Fruit fly (Drosophila melanogaster) whole organism, prepupa: Measurements from ENCODE around the gene ras.

ENCODE experiments used
- Blimp-1 ChIP-seq: fragments of 200-800 bp; sonication (Bioruptor generic); optimal IDR thresholded peaks from 3 replicates; lab custom pipeline; 2017; ENCODE audit warnings: missing biosample characterization, missing genetic modification characterization, mild to moderate bottlenecking, moderate library complexity, missing genetic modification reagents
- CG10631 ChIP-seq: fragments of 200-800 bp; sonication (Bioruptor generic); optimal IDR thresholded peaks from 2 replicates; lab custom pipeline; 2016; ENCODE audit warnings: missing biosample characterization, missing genetic modification characterization
- CG11294 ChIP-seq: fragments of 200-800 bp; sonication (Bioruptor generic); IDR thresholded peaks from 2 replicates; pipeline ENCODE4 v1.3.6; 2022; ENCODE audit warnings: missing biosample characterization, missing genetic modification characterization
- CG11902 ChIP-seq: fragments of 200-800 bp; sonication (Bioruptor generic); optimal IDR thresholded peaks from 3 replicates; lab custom pipeline; 2016; ENCODE audit warnings: missing biosample characterization, missing genetic modification characterization
- CG1621 ChIP-seq: fragments of 200-800 bp; sonication (Bioruptor generic); optimal IDR thresholded peaks from 3 replicates; lab custom pipeline; 2018; ENCODE audit warnings: missing biosample characterization, mild to moderate bottlenecking, missing genetic modification characterization
- CG16779 ChIP-seq: fragments of 200-800 bp; sonication (Bioruptor generic); optimal IDR thresholded peaks from 3 replicates; lab custom pipeline; 2017; ENCODE audit warnings: missing biosample characterization, mild to moderate bottlenecking, missing genetic modification characterization
- CG31627 ChIP-seq: fragments of 200-800 bp; sonication (Bioruptor generic); optimal IDR thresholded peaks from 3 replicates; lab custom pipeline; 2016; ENCODE audit warnings: missing biosample characterization, missing genetic modification characterization
- CG32006 ChIP-seq: fragments of 200-800 bp; sonication (Bioruptor generic); optimal IDR thresholded peaks from 3 replicates; lab custom pipeline; 2017; ENCODE audit warnings: missing biosample characterization, mild to moderate bottlenecking, missing genetic modification characterization
- CG34406 ChIP-seq: fragments of 200-800 bp; sonication (Bioruptor generic); optimal IDR thresholded peaks from 3 replicates; lab custom pipeline; 2016; ENCODE audit warnings: missing biosample characterization, missing genetic modification characterization
- CG3919 ChIP-seq: fragments of 200-800 bp; sonication (Bioruptor generic); optimal IDR thresholded peaks from 3 replicates; lab custom pipeline; 2016; ENCODE audit warnings: missing biosample characterization, missing genetic modification characterization
- CG6163 ChIP-seq: fragments of 200-800 bp; sonication (Bioruptor generic); IDR thresholded peaks from 3 replicates; pipeline ENCODE4 v1.3.6; 2022; ENCODE audit warnings: missing biosample characterization, missing genetic modification characterization
- CG6276 ChIP-seq: fragments of 200-800 bp; sonication (Bioruptor generic); optimal IDR thresholded peaks from 2 replicates; lab custom pipeline; 2017; ENCODE audit warnings: missing biosample characterization, mild to moderate bottlenecking, missing genetic modification characterization
- CG6792 ChIP-seq: fragments of 200-800 bp; sonication (Bioruptor generic); optimal IDR thresholded peaks from 3 replicates; lab custom pipeline; 2016; ENCODE audit warnings: missing biosample characterization, missing genetic modification characterization
- CG6854 ChIP-seq: fragments of 200-800 bp; sonication (Bioruptor generic); optimal IDR thresholded peaks from 2 replicates; lab custom pipeline; 2017; ENCODE audit warnings: missing biosample characterization, mild to moderate bottlenecking, missing genetic modification characterization
- CG7368 ChIP-seq: fragments of 200-800 bp; sonication (Bioruptor generic); optimal IDR thresholded peaks from 3 replicates; lab custom pipeline; 2016; ENCODE audit warnings: missing biosample characterization, missing genetic modification characterization
- CG8119 ChIP-seq: fragments of 200-800 bp; sonication (Bioruptor generic); IDR thresholded peaks from 3 replicates; pipeline ENCODE4 v1.3.6; 2022; ENCODE audit warnings: missing biosample characterization, missing genetic modification characterization
- CG8319 ChIP-seq: fragments of 200-800 bp; sonication (Bioruptor generic); optimal IDR thresholded peaks from 3 replicates; lab custom pipeline; 2016; ENCODE audit warnings: missing biosample characterization, missing genetic modification characterization
- CG8632 ChIP-seq: fragments of 200-800 bp; sonication (Bioruptor generic); optimal IDR thresholded peaks from 3 replicates; lab custom pipeline; 2016; ENCODE audit warnings: missing biosample characterization, missing genetic modification characterization
- CG9139 ChIP-seq: fragments of 200-800 bp; sonication (Bioruptor generic); optimal IDR thresholded peaks from 3 replicates; lab custom pipeline; 2017; ENCODE audit warnings: missing biosample characterization, mild to moderate bottlenecking, missing genetic modification characterization
- Eip75B ChIP-seq: fragments of 200-800 bp; sonication (Bioruptor generic); optimal IDR thresholded peaks from 3 replicates; lab custom pipeline; 2016; ENCODE audit warnings: missing biosample characterization, missing genetic modification characterization
- Eip78C ChIP-seq: fragments of 200-800 bp; sonication (Bioruptor generic); peaks from one replicate; lab custom pipeline; 2016; ENCODE audit warnings: missing biosample characterization, missing genetic modification characterization
- Eip93F ChIP-seq: fragments of 200-800 bp; sonication (Bioruptor generic); optimal IDR thresholded peaks from 2 replicates; lab custom pipeline; 2016; ENCODE audit warnings: missing biosample characterization, mild to moderate bottlenecking, missing genetic modification characterization
- Ets21C ChIP-seq: fragments of 200-800 bp; sonication (Bioruptor generic); optimal IDR thresholded peaks from 3 replicates; lab custom pipeline; 2016; ENCODE audit warnings: missing biosample characterization, missing genetic modification characterization
- Ets96B ChIP-seq: fragments of 200-800 bp; optimal IDR thresholded peaks from 2 replicates; lab custom pipeline; 2019; ENCODE audit warnings: missing biosample characterization, mild to moderate bottlenecking, missing genetic modification characterization, moderate library complexity
- Gug ChIP-seq: fragments of 200-800 bp; sonication (Bioruptor generic); IDR thresholded peaks from 2 replicates; pipeline ENCODE4 v1.3.6; 2022; ENCODE audit warnings: missing biosample characterization, missing genetic modification characterization
- Hr38 ChIP-seq: sonication (Bioruptor generic); optimal IDR thresholded peaks from 2 replicates; lab custom pipeline; 2016; ENCODE audit warnings: missing biosample characterization, missing genetic modification characterization
- Hr39 ChIP-seq: fragments of 200-800 bp; sonication (Bioruptor generic); optimal IDR thresholded peaks from 2 replicates; lab custom pipeline; 2016; ENCODE audit warnings: missing biosample characterization, missing genetic modification characterization
- Lpt ChIP-seq: fragments of 200-800 bp; sonication (Bioruptor generic); optimal IDR thresholded peaks from 3 replicates; lab custom pipeline; 2016; ENCODE audit warnings: missing biosample characterization, missing genetic modification characterization
- Met ChIP-seq: fragments of 200-800 bp; sonication (Bioruptor generic); optimal IDR thresholded peaks from 3 replicates; lab custom pipeline; 2016; ENCODE audit warnings: missing biosample characterization, missing genetic modification characterization
- Smox ChIP-seq: fragments of 200-800 bp; sonication (Bioruptor generic); optimal IDR thresholded peaks from 3 replicates; lab custom pipeline; 2016; ENCODE audit warnings: missing biosample characterization, missing genetic modification characterization
- Sox102F ChIP-seq: fragments of 200-800 bp; sonication (Bioruptor generic); optimal IDR thresholded peaks from 2 replicates; lab custom pipeline; 2016; ENCODE audit warnings: missing biosample characterization, mild to moderate bottlenecking, missing genetic modification characterization
- Sox15 ChIP-seq: fragments of 200-800 bp; sonication (Bioruptor generic); optimal IDR thresholded peaks from 3 replicates; lab custom pipeline; 2016; ENCODE audit warnings: missing biosample characterization, missing genetic modification characterization
- cyc ChIP-seq: fragments of 200-800 bp; sonication (Bioruptor generic); optimal IDR thresholded peaks from 3 replicates; lab custom pipeline; 2016; ENCODE audit warnings: missing biosample characterization, missing genetic modification characterization
- dsx ChIP-seq: fragments of 200-800 bp; optimal IDR thresholded peaks from 3 replicates; lab custom pipeline; 2019; ENCODE audit warnings: missing biosample characterization, mild to moderate bottlenecking, missing genetic modification characterization, moderate library complexity; ENCODE audit not compliant: poor library complexity, severe bottlenecking
- eg ChIP-seq: fragments of 200-800 bp; sonication (Bioruptor generic); IDR thresholded peaks from 3 replicates; pipeline ENCODE4 v1.3.6; 2022; ENCODE audit warnings: missing biosample characterization, missing genetic modification characterization
- esn ChIP-seq: fragments of 200-800 bp; sonication (Bioruptor generic); optimal IDR thresholded peaks from 2 replicates; lab custom pipeline; 2016; ENCODE audit warnings: missing biosample characterization, mild to moderate bottlenecking, missing genetic modification characterization, moderate library complexity
- fd59A ChIP-seq: fragments of 200-800 bp; sonication (Bioruptor generic); optimal IDR thresholded peaks from 2 replicates; lab custom pipeline; 2017; ENCODE audit warnings: missing biosample characterization, mild to moderate bottlenecking, missing genetic modification characterization, missing genetic modification reagents
- fd85E ChIP-seq: fragments of 200-800 bp; sonication (Bioruptor generic); optimal IDR thresholded peaks from 3 replicates; lab custom pipeline; 2016; ENCODE audit warnings: missing biosample characterization, missing genetic modification characterization
- lz ChIP-seq: fragments of 200-800 bp; sonication (Bioruptor generic); optimal IDR thresholded peaks from 3 replicates; lab custom pipeline; 2016; ENCODE audit warnings: missing biosample characterization, missing genetic modification characterization
- net ChIP-seq: fragments of 200-800 bp; sonication (Bioruptor generic); optimal IDR thresholded peaks from 3 replicates; lab custom pipeline; 2016; ENCODE audit warnings: missing biosample characterization, missing genetic modification characterization
- pdm3 ChIP-seq: fragments of 200-800 bp; sonication (Bioruptor generic); optimal IDR thresholded peaks from 3 replicates; lab custom pipeline; 2016; ENCODE audit warnings: missing biosample characterization, missing genetic modification characterization
- salr ChIP-seq, 2 experiments: fragments of 200-800 bp; sonication (Bioruptor generic); optimal IDR thresholded peaks; 3 replicates each; lab custom pipeline; 2016 to 2018; ENCODE audit warnings: missing biosample characterization in 2 of 2, missing genetic modification characterization in 2 of 2, mild to moderate bottlenecking in 1 of 2
- ss ChIP-seq, 2 experiments: fragments of 200-800 bp; sonication (Bioruptor generic); optimal IDR thresholded peaks; 2 replicates in 1 of 2; 3 replicates in 1 of 2; lab custom pipeline; 2017 to 2018; ENCODE audit warnings: mild to moderate bottlenecking in 2 of 2, missing biosample characterization in 2 of 2, missing genetic modification characterization in 2 of 2, moderate library complexity in 1 of 2
- topi ChIP-seq: fragments of 200-800 bp; sonication (Bioruptor generic); optimal IDR thresholded peaks from 3 replicates; lab custom pipeline; 2016; ENCODE audit warnings: missing biosample characterization, missing genetic modification characterization
- vri ChIP-seq: fragments of 200-800 bp; sonication (Bioruptor generic); optimal IDR thresholded peaks from 3 replicates; lab custom pipeline; 2016; ENCODE audit warnings: missing biosample characterization, mild to moderate bottlenecking, missing genetic modification characterization

The ras gene

dm6 chrX:10737422-10738150 lies 6.7 kb upstream of the ras start (continued):
- TF ChIP-seq fd85E, result no peak
- peak; percentile 75 for TF ChIP-seq Eip75B
- peak; percentile 36 for TF ChIP-seq CG16779
- TF ChIP-seq Lpt (GFP tag; lab: Kevin White, UChicago), result peak; percentile 61
- peak; percentile 55 for TF ChIP-seq cyc (GFP tag; lab: Kevin White, UChicago)
- TF ChIP-seq pdm3 (GFP tag; lab: Kevin White, UChicago), result peak; percentile 74
- no peak for TF ChIP-seq CG8319 (GFP tag; lab: Kevin White, UChicago)
- peak; percentile 34 for TF ChIP-seq fd59A (GFP tag; lab: Kevin White, UChicago)
- peak; percentile 70 for TF ChIP-seq lz (GFP tag; lab: Kevin White, UChicago)
- TF ChIP-seq dsx (GFP tag; lab: Kevin White, UChicago), result peak; percentile 86
- TF ChIP-seq CG8632 (GFP tag; lab: Kevin White, UChicago), result peak; percentile 53
- no peak for TF ChIP-seq Blimp-1
- TF ChIP-seq CG8119 (GFP tag; lab: Robert Waterston, UW), result peak; percentile 88
- peak; percentile 40 for TF ChIP-seq CG7368 (GFP tag; lab: Kevin White, UChicago)
- peak; percentile 93 for TF ChIP-seq CG6163 (GFP tag; lab: Robert Waterston, UW)

- TF ChIP-seq fd85E, result no peak
- TF ChIP-seq, all 60 proteins: peak for 0
These were observed 6.2 kb upstream of the ras start for dm6 chrX:10738151-10738430.

- peak; percentile 4 for TF ChIP-seq CG6854 (GFP tag; lab: Kevin White, UChicago)
- TF ChIP-seq CG16779, result peak; percentile 10
- TF ChIP-seq CG32006 (GFP tag; lab: Kevin White, UChicago), result no peak
- TF ChIP-seq esn (GFP tag; lab: Kevin White, UChicago), result no peak
- peak; percentile 62; the same call in 1 of the 3 replicates for TF ChIP-seq eg (GFP tag; lab: Robert Waterston, UW)
- TF ChIP-seq CG1621, result no peak
- TF ChIP-seq cyc (GFP tag; lab: Kevin White, UChicago), result no peak
- no peak for TF ChIP-seq Ets21C (GFP tag; lab: Kevin White, UChicago)
- TF ChIP-seq vri (GFP tag; lab: Kevin White, UChicago), result peak; percentile 92
- TF ChIP-seq fd59A (GFP tag; lab: Kevin White, UChicago), result no peak
- TF ChIP-seq fd85E, result no peak
- 0 out of 2 replicates have a peak, but pooled peaks have one; percentile 20 for TF ChIP-seq Gug
- TF ChIP-seq CG6163 (GFP tag; lab: Robert Waterston, UW), result peak; percentile 44; the same call in 2 of the 3 replicates
- TF ChIP-seq Blimp-1, result no peak
- TF ChIP-seq Ets96B (tag; lab: Kevin White, UChicago), result no peak
- no peak for TF ChIP-seq Hr38 (GFP tag; lab: Kevin White, UChicago)
- TF ChIP-seq CG10631, result no peak
- no peak for TF ChIP-seq Smox (GFP tag; lab: Kevin White, UChicago)
- no peak for TF ChIP-seq Eip75B
- no peak for TF ChIP-seq CG11294
- no peak for TF ChIP-seq Eip93F (GFP tag; lab: Kevin White, UChicago)
- peak; percentile 87 for TF ChIP-seq Eip78C
- TF ChIP-seq salr (GFP tag; optimal IDR thresholded peaks at IDR 0.05; lab: Kevin White, UChicago), result no peak
- no peak for TF ChIP-seq Lpt (GFP tag; lab: Kevin White, UChicago)
- no peak for TF ChIP-seq pdm3 (GFP tag; lab: Kevin White, UChicago)
- no peak for TF ChIP-seq topi
- TF ChIP-seq Sox15, result no peak
- peak; percentile 40 for TF ChIP-seq CG6276 (GFP tag; lab: Kevin White, UChicago)
- peak; percentile 44 for TF ChIP-seq CG9139 (GFP tag; lab: Kevin White, UChicago)
- peak; percentile 52 to 68 for TF ChIP-seq ss (GFP tag; optimal IDR thresholded peaks at IDR 0.05; lab: Kevin White, UChicago)
- no peak for TF ChIP-seq CG7368 (GFP tag; lab: Kevin White, UChicago)
- no peak for TF ChIP-seq CG11902 (GFP tag; lab: Kevin White, UChicago)
- TF ChIP-seq CG34406 (GFP tag; lab: Kevin White, UChicago), result no peak
- peak; percentile 20 for TF ChIP-seq net (GFP tag; lab: Kevin White, UChicago)
- no peak for TF ChIP-seq CG31627
- TF ChIP-seq Met, result no peak
- no peak for TF ChIP-seq CG8319 (GFP tag; lab: Kevin White, UChicago)
- no peak for TF ChIP-seq CG6792 (GFP tag; lab: Kevin White, UChicago)
- no peak for TF ChIP-seq Hr39 (GFP tag; lab: Kevin White, UChicago)
- TF ChIP-seq CG3919, result no peak
- TF ChIP-seq Sox102F (GFP tag; lab: Kevin White, UChicago), result no peak
These were observed 5.4 kb upstream of the ras start for dm6 chrX:10738835-10739371.
